Worm (Caenorhabditis elegans): Measurements from ENCODE around the gene svh-1.

The svh-1 gene

ce11 chrIV:8206314-8206713 lies at the start of gene svh-1:
Gene svh-1 (plus strand): TSS chrIV:8206614.
- TF ChIP-seq nhr-19 (GFP tag; conservative IDR thresholded peaks at IDR 0.05): no peak
- no peak for TF ChIP-seq F16B12.6 (tag; optimal IDR thresholded peaks at IDR 0.05)
- TF ChIP-seq tbx-2 (tag; optimal IDR thresholded peaks at IDR 0.05): no peak
- TF ChIP-seq lin-35 (GFP tag; optimal IDR thresholded peaks at IDR 0.05): no peak
- no peak for TF ChIP-seq ztf-4 (tag; optimal IDR thresholded peaks at IDR 0.05)
- no peak for TF ChIP-seq xbp-1 (tag; optimal IDR thresholded peaks at IDR 0.05)
- no peak for TF ChIP-seq unc-98 (GFP tag; IDR thresholded peaks at IDR 0.05)
- no peak for TF ChIP-seq nhr-237 (tag; optimal IDR thresholded peaks at IDR 0.05)
- TF ChIP-seq mef-2 (tag; optimal IDR thresholded peaks at IDR 0.05): no peak
- TF ChIP-seq ztf-11 (tag; optimal IDR thresholded peaks at IDR 0.05): no peak
- TF ChIP-seq lin-14 (GFP tag; optimal IDR thresholded peaks at IDR 0.05): no peak
- no peak for TF ChIP-seq nhr-12 (tag; optimal IDR thresholded peaks at IDR 0.05)
- no peak for TF ChIP-seq sox-4 (tag; optimal IDR thresholded peaks at IDR 0.05)
- TF ChIP-seq snpc-4 (tag; optimal IDR thresholded peaks at IDR 0.05): no peak

- TF ChIP-seq rnt-1 (tag; optimal IDR thresholded peaks at IDR 0.05) (no peak), F16B12.6 (tag; optimal IDR thresholded peaks at IDR 0.05) (no peak), ets-5 (GFP tag; IDR thresholded peaks at IDR 0.05) (no peak), egl-27 (tag; optimal IDR thresholded peaks at IDR 0.05) (no peak), nhr-84 (tag; optimal IDR thresholded peaks at IDR 0.05) (no peak), nhr-90 (tag; optimal IDR thresholded peaks at IDR 0.05; ENCODE audit: poor library complexity) (no peak), nhr-85 (tag) (no peak), lin-35 (GFP tag; optimal IDR thresholded peaks at IDR 0.05) (no peak), ceh-63 (GFP tag; optimal IDR thresholded peaks at IDR 0.05) (no peak), vab-15 (tag; optimal IDR thresholded peaks at IDR 0.05) (no peak), aly-2 (tag; optimal IDR thresholded peaks at IDR 0.05) (no peak), efl-3 (GFP tag; optimal IDR thresholded peaks at IDR 0.05) (no peak), unc-30 (tag; optimal IDR thresholded peaks at IDR 0.05) (no peak), unc-130 (tag; optimal IDR thresholded peaks at IDR 0.05) (no peak), egl-13 (tag; optimal IDR thresholded peaks at IDR 0.05) (no peak), dsc-1 (tag; optimal IDR thresholded peaks at IDR 0.05) (no peak), ceh-8 (GFP tag; optimal IDR thresholded peaks at IDR 0.05) (no peak), jun-1 (tag; optimal IDR thresholded peaks at IDR 0.05) (no peak)
Observed at ce11 chrIV:8157161-8157560, 49.3 kb upstream of the svh-1 start, which contains the start of gene B0218.5. Gene B0218.5 (minus strand): TSS chrIV:8157261.

ce11 chrIV:8159087-8159486 lies 47.3 kb upstream of the svh-1 start, which contains the start of gene faah-1:
Gene faah-1 (plus strand): TSS chrIV:8159387.
- TF ChIP-seq unc-62 (GFP tag; optimal IDR thresholded peaks at IDR 0.05): no peak
- no peak for TF ChIP-seq efl-1 (optimal IDR thresholded peaks at IDR 0.05)
- TF ChIP-seq efl-1 (GFP tag; optimal IDR thresholded peaks at IDR 0.05 in 1 of 2): no peak
- TF ChIP-seq ceh-88 (GFP tag; IDR thresholded peaks at IDR 0.05): no peak

ce11 chrIV:8159995-8160394 lies 46.4 kb upstream of the svh-1 start:
- TF ChIP-seq C16A3.4 (tag; optimal IDR thresholded peaks at IDR 0.05) (no peak), elt-2 (tag; optimal IDR thresholded peaks at IDR 0.05) (peak; percentile 61)

ce11 chrIV:8161774-8162173 lies 44.6 kb upstream of the svh-1 start:
- TF ChIP-seq tlp-1 (tag; optimal IDR thresholded peaks at IDR 0.05): peak; percentile 9
- peak; percentile 37 for TF ChIP-seq elt-2 (tag; optimal IDR thresholded peaks at IDR 0.05)
- TF ChIP-seq nhr-77 (tag; optimal IDR thresholded peaks at IDR 0.05): no peak
